Worm (Caenorhabditis elegans) whole organism, midembryonic: ENCODE data around the gene C25G6.4.
"Not testable (repeated sequence)": the region's sequence is repeated elsewhere in the genome, so short reads cannot be mapped to it uniquely, and the experiment has no call there.

Experiments
- cog-1 ChIP-seq: sonication (generic microtip); optimal IDR thresholded peaks from 2 replicates; lab custom pipeline; 2016; ENCODE audit warnings: missing genetic modification characterization, missing compliant biosample characterization
- klf-2 ChIP-seq: fragments of 200-800 bp; sonication (Bioruptor generic); conservative IDR thresholded peaks from 2 replicates; pipeline ENCODE4 v1.3.6; 2022; ENCODE audit warnings: missing genetic modification reagents, missing genetic modification characterization, missing compliant biosample characterization
- ref-1 ChIP-seq: fragments of 200-800 bp; sonication (Bioruptor generic); conservative IDR thresholded peaks from 2 replicates; pipeline ENCODE4 v1.3.6; 2022; ENCODE audit warnings: missing genetic modification reagents, missing genetic modification characterization, missing compliant biosample characterization

DNA sequence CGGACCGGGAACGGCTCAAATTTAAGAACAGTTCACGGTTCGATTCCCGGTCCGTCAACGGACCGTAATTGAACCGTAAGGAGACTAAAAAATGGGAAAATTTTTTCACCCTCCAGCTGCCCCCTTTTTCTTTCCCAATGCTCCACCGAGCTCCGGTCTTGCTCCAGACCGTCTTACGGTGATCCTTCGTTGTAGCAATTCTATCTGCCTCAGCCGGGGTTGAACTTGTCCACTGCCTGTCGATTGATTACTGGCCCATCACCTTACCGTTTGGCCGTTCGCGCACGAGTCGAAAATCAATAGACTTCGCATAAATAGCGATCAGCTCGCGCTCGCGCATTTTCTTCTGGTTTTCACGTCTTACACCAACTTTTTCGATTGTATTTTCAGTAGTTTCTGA, 15.7 kb downstream of the C25G6.4 start:
- TF ChIP-seq cog-1 (tag; lab: Kevin White, UChicago); ref-1 (GFP tag; lab: Robert Waterston, UW); klf-2 (GFP tag; lab: Robert Waterston, UW): not testable (repeated sequence)
